Worm (Caenorhabditis elegans) whole organism, L1 larva: ENCODE measurements around the gene argn-1.

ENCODE experiments used
- C04F5.9 ChIP-seq: sonication (generic microtip); optimal IDR thresholded peaks from 2 replicates; lab custom pipeline; 2016; ENCODE audit warnings: missing genetic modification characterization, missing compliant biosample characterization
- C34B4.2 ChIP-seq: sonication (generic microtip); optimal IDR thresholded peaks from 2 replicates; lab custom pipeline; 2017; ENCODE audit warnings: mild to moderate bottlenecking, missing genetic modification characterization, missing compliant biosample characterization
- F16B12.6 ChIP-seq: fragments of 150-350 bp; optimal IDR thresholded peaks from 2 replicates; lab custom pipeline; 2014; ENCODE audit warnings: missing biosample characterization, missing genetic modification characterization
- alr-1 ChIP-seq: fragments of 200-800 bp; sonication (Bioruptor generic); optimal IDR thresholded peaks from 2 replicates; lab custom pipeline; 2018; ENCODE audit warnings: borderline replicate concordance, mild to moderate bottlenecking, missing genetic modification characterization, missing compliant biosample characterization
- aly-2 ChIP-seq: fragments of 150-350 bp; optimal IDR thresholded peaks from 2 replicates; lab custom pipeline; 2014; ENCODE audit warnings: missing biosample characterization, missing genetic modification characterization
- ama-1 ChIP-seq: fragments of 150-350 bp; optimal IDR thresholded peaks from 2 replicates; lab custom pipeline; 2014
- blmp-1 ChIP-seq: fragments of 150-350 bp; optimal IDR thresholded peaks from 2 replicates; lab custom pipeline; 2014; ENCODE audit warnings: missing biosample characterization, missing genetic modification characterization
- ceh-8 ChIP-seq: fragments of 200-800 bp; sonication (Bioruptor generic); optimal IDR thresholded peaks from 2 replicates; lab custom pipeline; 2018; ENCODE audit warnings: mild to moderate bottlenecking, missing genetic modification characterization, moderate library complexity, missing compliant biosample characterization
- ceh-82 ChIP-seq, 3 experiments: fragments of 150-350 bp in 1 of 3; sonication (generic microtip) in 2 of 3; optimal IDR thresholded peaks; 2 replicates each; lab custom pipeline; 2014 to 2017; ENCODE audit warnings: missing biosample characterization in 3 of 3, missing genetic modification characterization in 3 of 3
- ces-1 ChIP-seq: fragments of 150-350 bp; optimal IDR thresholded peaks from 2 replicates; lab custom pipeline; 2014; ENCODE audit warnings: missing biosample characterization, missing genetic modification reagents, missing genetic modification characterization
- dpl-1 ChIP-seq, 3 experiments: fragments of 150-350 bp in 2 of 3; sonication (generic microtip) in 1 of 3; optimal IDR thresholded peaks; 2 replicates each; lab custom pipeline; 2014 to 2017; ENCODE audit warnings: missing biosample characterization in 3 of 3, missing genetic modification characterization in 3 of 3, missing genetic modification reagents in 3 of 3
- efl-1 ChIP-seq, 4 experiments: fragments of 150-350 bp; optimal IDR thresholded peaks in 3 of 4; peaks in 1 of 4; 1 replicate in 1 of 4; 2 replicates in 3 of 4; lab custom pipeline; 2014; ENCODE audit warnings: missing biosample characterization in 2 of 4, missing genetic modification characterization in 2 of 4, missing genetic modification reagents in 2 of 4
- egl-13 ChIP-seq: sonication (generic microtip); optimal IDR thresholded peaks from 2 replicates; lab custom pipeline; 2016; ENCODE audit warnings: missing genotype, missing genetic modification reagents, missing genetic modification characterization, missing compliant biosample characterization
- egl-27 ChIP-seq, 2 experiments: fragments of 150-350 bp in 1 of 2; sonication (generic microtip); optimal IDR thresholded peaks; 3 replicates each; lab custom pipeline; 2017 to 2018; ENCODE audit warnings: missing biosample characterization in 2 of 2, missing genetic modification characterization in 2 of 2, missing genetic modification reagents in 2 of 2
- elt-3 ChIP-seq, 6 experiments: fragments of 150-350 bp in 1 of 6; sonication (generic microtip); optimal IDR thresholded peaks; 2 replicates each; lab custom pipeline; 2017 to 2018; ENCODE audit warnings: missing biosample characterization in 6 of 6, missing genetic modification characterization in 6 of 6, inconsistent platforms in 1 of 6
- ets-5 ChIP-seq: fragments of 200-800 bp; sonication (Bioruptor generic); IDR thresholded peaks from 2 replicates; pipeline ENCODE4 v1.3.6; 2022; ENCODE audit warnings: missing genetic modification characterization, missing compliant biosample characterization
- grh-1 ChIP-seq: fragments of 200-800 bp; sonication (Bioruptor generic); IDR thresholded peaks from 2 replicates; pipeline ENCODE4 v1.3.6; 2022; ENCODE audit warnings: missing genetic modification reagents, missing genetic modification characterization, missing compliant biosample characterization
- hlh-17 ChIP-seq: fragments of 200-800 bp; sonication (Bioruptor generic); optimal IDR thresholded peaks from 2 replicates; lab custom pipeline; 2018; ENCODE audit warnings: missing genetic modification characterization, mild to moderate bottlenecking, missing compliant biosample characterization, moderate library complexity, borderline replicate concordance
- hpl-2 ChIP-seq: fragments of 150-350 bp; optimal IDR thresholded peaks from 2 replicates; lab custom pipeline; 2014; ENCODE audit warnings: missing biosample characterization, missing genetic modification reagents, missing genetic modification characterization
- isw-1 ChIP-seq: fragments of 200-800 bp; sonication (Bioruptor generic); IDR thresholded peaks from 2 replicates; pipeline ENCODE4 v1.3.6; 2022; ENCODE audit warnings: missing genetic modification characterization, missing compliant biosample characterization
- lin-13 ChIP-seq: fragments of 150-350 bp; optimal IDR thresholded peaks from 2 replicates; lab custom pipeline; 2014; ENCODE audit warnings: missing biosample characterization, missing genetic modification reagents, missing genetic modification characterization
- lin-35 ChIP-seq, 2 experiments: fragments of 150-350 bp; optimal IDR thresholded peaks; 2 replicates each; lab custom pipeline; 2014; ENCODE audit warnings: missing biosample characterization in 2 of 2, missing genetic modification characterization in 2 of 2, missing genetic modification reagents in 2 of 2
- lin-39 ChIP-seq: fragments of 150-350 bp; optimal IDR thresholded peaks from 2 replicates; lab custom pipeline; 2014; ENCODE audit warnings: missing biosample characterization, missing genetic modification reagents, missing genetic modification characterization
- lir-3 ChIP-seq: sonication (generic microtip); optimal IDR thresholded peaks from 2 replicates; lab custom pipeline; 2016; ENCODE audit warnings: mild to moderate bottlenecking, missing genetic modification characterization, moderate library complexity, missing compliant biosample characterization; ENCODE audit not compliant: poor library complexity
- lsy-2 ChIP-seq, 2 experiments: fragments of 150-350 bp; optimal IDR thresholded peaks; 2 replicates each; lab custom pipeline; 2014; ENCODE audit warnings: missing biosample characterization in 2 of 2, missing genetic modification characterization in 2 of 2
- mdl-1 ChIP-seq, 2 experiments: fragments of 150-350 bp; optimal IDR thresholded peaks; 2 replicates each; lab custom pipeline; 2014 to 2017; ENCODE audit warnings: missing biosample characterization in 2 of 2, missing genetic modification characterization in 2 of 2, inconsistent platforms in 1 of 2
- mef-2 ChIP-seq: fragments of 150-350 bp; optimal IDR thresholded peaks from 2 replicates; lab custom pipeline; 2014; ENCODE audit warnings: missing biosample characterization, missing genetic modification characterization
- mep-1 ChIP-seq: fragments of 150-350 bp; optimal IDR thresholded peaks from 2 replicates; lab custom pipeline; 2014; ENCODE audit warnings: missing biosample characterization, missing genetic modification characterization
- nhr-12 ChIP-seq: sonication (generic microtip); optimal IDR thresholded peaks from 2 replicates; lab custom pipeline; 2017; ENCODE audit warnings: missing biosample characterization, missing genetic modification characterization
- nhr-237 ChIP-seq: fragments of 150-350 bp; optimal IDR thresholded peaks from 2 replicates; lab custom pipeline; 2014; ENCODE audit warnings: missing biosample characterization, missing genetic modification characterization
- nhr-28 ChIP-seq: fragments of 150-350 bp; optimal IDR thresholded peaks from 2 replicates; lab custom pipeline; 2014; ENCODE audit warnings: missing biosample characterization, missing genetic modification characterization
- nhr-76 ChIP-seq: sonication (generic microtip); optimal IDR thresholded peaks from 2 replicates; lab custom pipeline; 2017; ENCODE audit warnings: missing biosample characterization, missing genetic modification characterization
- nhr-77 ChIP-seq: fragments of 150-350 bp; optimal IDR thresholded peaks from 2 replicates; lab custom pipeline; 2014; ENCODE audit warnings: missing biosample characterization, missing genetic modification characterization
- nhr-85 ChIP-seq: sonication (generic microtip); peaks from one replicate; lab custom pipeline; 2016; ENCODE audit warnings: missing genetic modification characterization, inconsistent platforms, missing compliant biosample characterization
- nhr-90 ChIP-seq: sonication (generic microtip); optimal IDR thresholded peaks from 2 replicates; lab custom pipeline; 2016; ENCODE audit warnings: mild to moderate bottlenecking, missing genetic modification characterization, missing compliant biosample characterization; ENCODE audit not compliant: poor library complexity
- pag-3 ChIP-seq: sonication (generic microtip); optimal IDR thresholded peaks from 2 replicates; lab custom pipeline; 2017; ENCODE audit warnings: missing genetic modification characterization, mild to moderate bottlenecking, missing compliant biosample characterization, antibody characterized with exemption, borderline replicate concordance; ENCODE audit not compliant: insufficient read depth
- pax-3 ChIP-seq: fragments of 200-800 bp; sonication (Bioruptor generic); optimal IDR thresholded peaks from 2 replicates; lab custom pipeline; 2018; ENCODE audit warnings: mild to moderate bottlenecking, missing genetic modification characterization, moderate library complexity, missing compliant biosample characterization
- pqm-1 ChIP-seq: sonication (generic microtip); optimal IDR thresholded peaks from 3 replicates; lab custom pipeline; 2017; ENCODE audit warnings: missing biosample characterization, missing genetic modification characterization
- snpc-4 ChIP-seq: fragments of 150-350 bp; optimal IDR thresholded peaks from 2 replicates; lab custom pipeline; 2014; ENCODE audit warnings: missing biosample characterization, missing genetic modification characterization
- snu-23 ChIP-seq: sonication (generic microtip); optimal IDR thresholded peaks from 2 replicates; lab custom pipeline; 2016; ENCODE audit warnings: missing genetic modification characterization, missing compliant biosample characterization
- sptf-1 ChIP-seq: fragments of 150-350 bp; optimal IDR thresholded peaks from 2 replicates; lab custom pipeline; 2014; ENCODE audit warnings: missing biosample characterization, missing genetic modification characterization
- sup-37 ChIP-seq: fragments of 200-800 bp; sonication (Bioruptor generic); optimal IDR thresholded peaks from 2 replicates; lab custom pipeline; 2018; ENCODE audit warnings: mild to moderate bottlenecking, missing genetic modification characterization, missing compliant biosample characterization
- swsn-7 ChIP-seq: sonication (generic microtip); optimal IDR thresholded peaks from 2 replicates; lab custom pipeline; 2016; ENCODE audit warnings: missing genetic modification characterization, missing compliant biosample characterization
- tbx-2 ChIP-seq: sonication (generic microtip); optimal IDR thresholded peaks from 2 replicates; lab custom pipeline; 2016; ENCODE audit warnings: missing genetic modification characterization, missing compliant biosample characterization
- tlp-1 ChIP-seq: fragments of 150-350 bp; optimal IDR thresholded peaks from 2 replicates; lab custom pipeline; 2014; ENCODE audit warnings: missing biosample characterization, missing genetic modification characterization
- unc-130 ChIP-seq: fragments of 150-350 bp; optimal IDR thresholded peaks from 2 replicates; lab custom pipeline; 2017; ENCODE audit warnings: missing biosample characterization, missing genetic modification characterization, inconsistent platforms
- unc-30 ChIP-seq: sonication (generic microtip); optimal IDR thresholded peaks from 2 replicates; lab custom pipeline; 2017; ENCODE audit warnings: missing biosample characterization, missing genetic modification characterization
- unc-62 ChIP-seq: fragments of 150-350 bp; optimal IDR thresholded peaks from 2 replicates; lab custom pipeline; 2014; ENCODE audit warnings: missing biosample characterization, missing genetic modification reagents, missing genetic modification characterization
- unc-86 ChIP-seq: sonication (generic microtip); optimal IDR thresholded peaks from 2 replicates; lab custom pipeline; 2016; ENCODE audit warnings: missing genetic modification characterization, missing compliant biosample characterization
- vab-15 ChIP-seq: sonication (generic microtip); optimal IDR thresholded peaks from 2 replicates; lab custom pipeline; 2017; ENCODE audit warnings: missing genotype, mild to moderate bottlenecking, missing genetic modification characterization, missing compliant biosample characterization
- zip-4 ChIP-seq: fragments of 200-800 bp; sonication (Bioruptor generic); optimal IDR thresholded peaks from 2 replicates; lab custom pipeline; 2018; ENCODE audit warnings: mild to moderate bottlenecking, missing genetic modification characterization, moderate library complexity, missing compliant biosample characterization
- ztf-11 ChIP-seq, 2 experiments: sonication (generic microtip); optimal IDR thresholded peaks; 2 replicates each; lab custom pipeline; 2016 to 2017; ENCODE audit warnings: missing genetic modification characterization in 2 of 2, missing biosample characterization in 1 of 2, missing compliant biosample characterization in 1 of 2
- ztf-4 ChIP-seq: fragments of 150-350 bp; optimal IDR thresholded peaks from 2 replicates; lab custom pipeline; 2014; ENCODE audit warnings: missing biosample characterization, missing genetic modification characterization

Gene argn-1

DNA sequence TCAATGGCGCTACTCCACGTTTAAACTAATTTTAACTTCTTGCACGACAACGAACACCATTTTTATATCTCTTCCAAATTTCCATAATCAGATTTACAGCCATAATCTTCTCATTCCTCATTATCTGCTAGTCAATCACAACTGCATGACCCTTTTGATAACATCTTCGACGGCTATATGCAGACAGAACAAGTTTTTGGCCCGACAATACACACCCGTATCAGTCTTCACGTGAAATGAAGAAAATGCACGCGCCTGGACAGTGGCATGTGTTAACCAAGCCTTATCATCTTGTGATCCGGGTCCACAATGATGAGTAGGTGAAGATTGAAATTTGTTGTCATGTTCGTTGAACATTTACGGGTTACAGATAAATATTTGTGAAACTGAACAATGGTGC is 15.8 kb downstream of the argn-1 start (continued):
- TF ChIP-seq nhr-76 (tag; lab: Kevin White, UChicago) (no peak), unc-62 (GFP tag; lab: Kevin White, UChicago) (no peak), lin-13 (GFP tag; lab: Kevin White, UChicago) (no peak), tlp-1 (tag; lab: Kevin White, UChicago) (no peak), pag-3 (tag; lab: Kevin White, UChicago) (no peak), ces-1 (no peak), mdl-1 (tag; optimal IDR thresholded peaks at IDR 0.05; lab: Kevin White, UChicago) (peak in 1 of 2 experiments; percentile 84), nhr-28 (tag; lab: Kevin White, UChicago) (no peak), mep-1 (no peak), F16B12.6 (tag; lab: Kevin White, UChicago) (no peak), egl-27 (tag; optimal IDR thresholded peaks at IDR 0.05; lab: Kevin White, UChicago) (no peak), ztf-4 (tag; lab: Kevin White, UChicago) (no peak), egl-13 (no peak), unc-30 (tag; lab: Kevin White, UChicago) (no peak), efl-1 (optimal IDR thresholded peaks at IDR 0.05; lab: Kevin White, UChicago) (no peak), efl-1 (GFP tag; optimal IDR thresholded peaks at IDR 0.05 in 1 of 2; lab: Kevin White, UChicago) (no peak), nhr-90 (tag; lab: Kevin White, UChicago) (no peak), hlh-17 (GFP tag; lab: Kevin White, UChicago) (no peak), snpc-4 (tag; lab: Kevin White, UChicago) (no peak), aly-2 (no peak), elt-3 (tag; optimal IDR thresholded peaks at IDR 0.05; lab: Kevin White, UChicago) (peak in 3 of 6 experiments; percentile 5 to 73 (median 35)), lsy-2 (tag; optimal IDR thresholded peaks at IDR 0.05; lab: Kevin White, UChicago) (no peak), C04F5.9 (tag; lab: Kevin White, UChicago) (no peak), swsn-7 (no peak), lin-39 (tag; lab: Kevin White, UChicago) (no peak), snu-23 (GFP tag; lab: Kevin White, UChicago) (peak; percentile 44), nhr-12 (tag; lab: Kevin White, UChicago) (no peak), zip-4 (no peak), sptf-1 (tag; lab: Kevin White, UChicago) (no peak), pqm-1 (no peak), dpl-1 (GFP tag; optimal IDR thresholded peaks at IDR 0.05; lab: Kevin White, UChicago) (no peak), nhr-237 (tag; lab: Kevin White, UChicago) (no peak), mef-2 (tag; lab: Kevin White, UChicago) (no peak), unc-86 (no peak), vab-15 (tag; lab: Kevin White, UChicago) (no peak), ama-1 (lab: Kevin White, UChicago) (no peak), nhr-77 (tag; lab: Kevin White, UChicago) (no peak), isw-1 (GFP tag; lab: Robert Waterston, UW) (no peak), ztf-11 (tag; optimal IDR thresholded peaks at IDR 0.05; lab: Kevin White, UChicago) (no peak), lir-3 (no peak), hpl-2 (GFP tag; lab: Kevin White, UChicago) (no peak), ets-5 (GFP tag; lab: Robert Waterston, UW) (no peak), alr-1 (tag; lab: Kevin White, UChicago) (no peak), sup-37 (GFP tag; lab: Kevin White, UChicago) (no peak), tbx-2 (tag; lab: Kevin White, UChicago) (no peak), pax-3 (tag; lab: Kevin White, UChicago) (no peak), grh-1 (GFP tag; lab: Robert Waterston, UW) (peak; percentile 49; the same call in 1 of the 2 replicates), ceh-8 (GFP tag; lab: Kevin White, UChicago) (no peak), blmp-1 (tag; lab: Kevin White, UChicago) (peak; percentile 57), unc-130 (tag; lab: Kevin White, UChicago) (no peak), C34B4.2 (no peak), nhr-85 (tag; lab: Kevin White, UChicago) (peak; percentile 79), ceh-82 (tag; optimal IDR thresholded peaks at IDR 0.05; lab: Kevin White, UChicago) (no peak), lin-35 (GFP tag; optimal IDR thresholded peaks at IDR 0.05; lab: Kevin White, UChicago) (peak in 1 of 2 experiments; percentile 50)
